Worm (Caenorhabditis elegans): Measurements from ENCODE around the gene cla-1.

The cla-1 gene

ce11 chrIV:7585273-7585882 lies 3.4 kb upstream of the cla-1 start:
- no peak for TF ChIP-seq pag-3 (tag; optimal IDR thresholded peaks at IDR 0.05; ENCODE audit: borderline replicate concordance)
- TF ChIP-seq ceh-2 (tag; optimal IDR thresholded peaks at IDR 0.05), result no peak
- no peak for TF ChIP-seq ceh-24 (tag; optimal IDR thresholded peaks at IDR 0.05)
- TF ChIP-seq nfya-1 (tag; optimal IDR thresholded peaks at IDR 0.05), result peak; percentile 30
- TF ChIP-seq rnt-1 (tag; optimal IDR thresholded peaks at IDR 0.05), result no peak
- peak; percentile 54 for TF ChIP-seq ceh-31 (tag; optimal IDR thresholded peaks at IDR 0.05)
- no peak for TF ChIP-seq ceh-6 (GFP tag; optimal IDR thresholded peaks at IDR 0.05)
- TF ChIP-seq unc-42 (tag; optimal IDR thresholded peaks at IDR 0.05), result peak; percentile 88
- TF ChIP-seq pros-1 (tag; optimal IDR thresholded peaks at IDR 0.05), result no peak
- no peak for TF ChIP-seq pha-2 (tag; optimal IDR thresholded peaks at IDR 0.05)
- no peak for TF ChIP-seq fkh-6 (tag; optimal IDR thresholded peaks at IDR 0.05)
- TF ChIP-seq ceh-34 (tag; optimal IDR thresholded peaks at IDR 0.05), result no peak
- peak; percentile 25 for TF ChIP-seq ceh-14 (tag; optimal IDR thresholded peaks at IDR 0.05)
- TF ChIP-seq ceh-22 (tag; optimal IDR thresholded peaks at IDR 0.05), result no peak
- TF ChIP-seq ztf-16 (tag; optimal IDR thresholded peaks at IDR 0.05), result no peak
- no peak for TF ChIP-seq ama-1 (optimal IDR thresholded peaks at IDR 0.05)
- TF ChIP-seq gmeb-2 (tag; optimal IDR thresholded peaks at IDR 0.05), result no peak
- peak; percentile 76 for TF ChIP-seq ceh-48 (tag; optimal IDR thresholded peaks at IDR 0.05)
- no peak for TF ChIP-seq unc-55 (GFP tag; optimal IDR thresholded peaks at IDR 0.05)
- TF ChIP-seq ceh-45 (GFP tag; IDR thresholded peaks at IDR 0.05), result no peak
- no peak for TF ChIP-seq ttx-3 (tag; optimal IDR thresholded peaks at IDR 0.05)

ce11 chrIV:7586972-7587371 lies 1.8 kb upstream of the cla-1 start:
- TF ChIP-seq unc-42 (tag; optimal IDR thresholded peaks at IDR 0.05) (peak; percentile 18), che-1 (tag; optimal IDR thresholded peaks at IDR 0.05) (no peak), hlh-15 (tag; optimal IDR thresholded peaks at IDR 0.05) (no peak), pat-9 (tag; optimal IDR thresholded peaks at IDR 0.05) (no peak), ceh-14 (tag; optimal IDR thresholded peaks at IDR 0.05) (no peak), hlh-8 (tag; optimal IDR thresholded peaks at IDR 0.05) (no peak)

ce11 chrIV:7605413-7605812 lies 16.7 kb downstream of the cla-1 start:
- TF ChIP-seq ceh-19 (GFP tag; optimal IDR thresholded peaks at IDR 0.05), result no peak
- peak; percentile 82 for TF ChIP-seq unc-42 (tag; optimal IDR thresholded peaks at IDR 0.05)

- TF ChIP-seq Y22D7AL.16 (tag; optimal IDR thresholded peaks at IDR 0.05) (no peak), lin-11 (tag; optimal IDR thresholded peaks at IDR 0.05) (no peak), ceh-19 (GFP tag; optimal IDR thresholded peaks at IDR 0.05) (no peak), ref-2 (tag; optimal IDR thresholded peaks at IDR 0.05) (no peak), mec-3 (tag; optimal IDR thresholded peaks at IDR 0.05; ENCODE audit: borderline replicate concordance) (no peak), syd-9 (tag; optimal IDR thresholded peaks at IDR 0.05) (no peak), ceh-2 (tag; optimal IDR thresholded peaks at IDR 0.05) (no peak)
Measured at ce11 chrIV:7608111-7608510, 19.4 kb downstream of the cla-1 start.

- TF ChIP-seq ceh-48 (tag; optimal IDR thresholded peaks at IDR 0.05) (peak; percentile 54), ceh-22 (tag; optimal IDR thresholded peaks at IDR 0.05) (no peak), sox-4 (tag; optimal IDR thresholded peaks at IDR 0.05) (no peak), ceh-19 (GFP tag; optimal IDR thresholded peaks at IDR 0.05) (peak; percentile 10), ceh-31 (tag; optimal IDR thresholded peaks at IDR 0.05) (peak; percentile 53), gmeb-2 (tag; optimal IDR thresholded peaks at IDR 0.05) (no peak)
Measured at ce11 chrIV:7611396-7611795, 22.7 kb downstream of the cla-1 start.

- TF ChIP-seq pros-1 (tag; optimal IDR thresholded peaks at IDR 0.05), result no peak
- TF ChIP-seq zip-5 (tag; optimal IDR thresholded peaks at IDR 0.05), result no peak
- TF ChIP-seq dmd-4 (tag; optimal IDR thresholded peaks at IDR 0.05; ENCODE audit: borderline replicate concordance), result no peak
- TF ChIP-seq mec-3 (tag; optimal IDR thresholded peaks at IDR 0.05; ENCODE audit: borderline replicate concordance), result no peak
- TF ChIP-seq ceh-45 (GFP tag; IDR thresholded peaks at IDR 0.05), result 0 out of 2 replicates have a peak, but pooled peaks have one; percentile 32
- TF ChIP-seq sox-4 (tag; optimal IDR thresholded peaks at IDR 0.05), result no peak
- TF ChIP-seq Y22D7AL.16 (tag; optimal IDR thresholded peaks at IDR 0.05), result no peak
- peak; percentile 86 for TF ChIP-seq unc-42 (tag; optimal IDR thresholded peaks at IDR 0.05)
- TF ChIP-seq ztf-16 (tag; optimal IDR thresholded peaks at IDR 0.05), result no peak
Measured at ce11 chrIV:7612523-7612922, 23.8 kb downstream of the cla-1 start.

Data from whole organism, late embryonic.